Fruit fly (Drosophila melanogaster) whole organism: ENCODE data around the gene Zw10.
"Not testable (repeated sequence)": the region's sequence is repeated elsewhere in the genome, so short reads cannot be mapped to it uniquely, and the experiment has no call there.

Source experiments
- CG8478 ChIP-seq: fragments of >200 bp; optimal IDR thresholded peaks from 2 replicates; lab custom pipeline; 2018; ENCODE audit warnings: inconsistent platforms
- Dll ChIP-seq: fragments of >200 bp; optimal IDR thresholded peaks from 2 replicates; lab custom pipeline; 2017
- EcR ChIP-seq, 2 experiments: fragments of >200 bp; optimal IDR thresholded peaks; 2 replicates each; lab custom pipeline; 2017; ENCODE audit warnings: missing biosample characterization in 2 of 2, missing genetic modification characterization in 2 of 2, missing genetic modification reagents in 2 of 2
- pan ChIP-seq: fragments of >200 bp; optimal IDR thresholded peaks from 2 replicates; lab custom pipeline; 2017
- psq ChIP-seq: fragments of >200 bp; optimal IDR thresholded peaks from 2 replicates; lab custom pipeline; 2017
- usp ChIP-seq: fragments of >200 bp; optimal IDR thresholded peaks from 2 replicates; lab custom pipeline; 2017; ENCODE audit warnings: missing biosample characterization, missing genetic modification characterization, mixed read lengths

Gene Zw10

DNA sequence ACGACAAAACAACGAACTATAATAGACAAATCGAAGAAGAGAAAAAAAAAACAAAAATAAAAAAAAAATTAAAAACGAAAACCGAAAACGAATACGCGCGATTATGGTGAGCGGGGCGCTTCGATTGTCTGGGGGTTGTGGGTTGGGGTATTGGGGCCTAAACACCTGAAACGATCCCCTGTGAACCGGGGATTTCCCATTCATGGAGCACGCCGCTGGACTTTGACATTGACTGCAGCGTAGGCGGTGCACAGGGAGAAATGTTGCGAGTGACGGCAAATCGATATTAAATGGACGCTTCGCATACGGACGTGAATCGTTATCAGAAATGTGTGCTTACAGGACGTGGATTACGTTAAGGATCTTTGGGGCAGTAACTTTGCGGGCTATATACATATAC lies 11.8 kb upstream of the Zw10 start:
- TF ChIP-seq psq (lab: Kevin White, UChicago) (no peak), Dll (lab: Kevin White, UChicago) (no peak), CG8478 (no peak), usp (no peak), pan (lab: Kevin White, UChicago) (no peak), EcR (GFP tag; optimal IDR thresholded peaks at IDR 0.05; lab: Kevin White, UChicago) (no peak)

DNA sequence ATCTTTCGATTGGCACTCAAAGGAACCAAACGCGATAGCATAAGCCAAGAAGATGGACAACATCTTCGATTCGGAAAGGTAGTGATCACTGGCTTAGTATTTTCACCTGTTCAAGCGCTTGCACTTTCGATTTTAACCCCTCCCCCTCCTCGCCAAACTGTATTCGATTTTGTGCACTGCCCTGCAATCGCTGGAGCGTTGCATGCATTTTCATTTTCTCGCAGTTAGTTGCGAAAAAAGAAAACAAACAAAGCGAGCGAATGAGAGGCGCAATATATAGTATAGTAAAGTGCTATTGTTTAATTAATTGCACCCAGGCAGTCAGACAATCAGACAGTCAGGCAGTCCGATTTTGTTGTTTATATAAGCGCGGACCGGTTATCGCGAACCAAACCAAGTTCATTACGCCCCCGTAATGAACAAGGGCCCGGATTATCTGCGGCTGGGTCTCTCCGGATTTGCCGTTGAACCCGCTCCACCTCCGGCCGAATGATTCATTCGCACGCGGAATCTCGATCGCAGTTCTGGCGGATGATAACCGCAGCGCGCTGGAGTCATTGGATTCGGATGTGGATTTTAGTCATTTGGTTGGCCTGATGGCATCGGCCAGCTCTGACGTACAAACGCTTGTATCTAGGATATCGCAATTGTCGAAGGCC lies 10.8 kb upstream of the Zw10 start:
- no peak for TF ChIP-seq pan (lab: Kevin White, UChicago)
- no peak for TF ChIP-seq psq (lab: Kevin White, UChicago)
- no peak for TF ChIP-seq usp
- no peak for TF ChIP-seq EcR (GFP tag; optimal IDR thresholded peaks at IDR 0.05; lab: Kevin White, UChicago)
- no peak for TF ChIP-seq Dll (lab: Kevin White, UChicago)
- no peak for TF ChIP-seq CG8478

DNA sequence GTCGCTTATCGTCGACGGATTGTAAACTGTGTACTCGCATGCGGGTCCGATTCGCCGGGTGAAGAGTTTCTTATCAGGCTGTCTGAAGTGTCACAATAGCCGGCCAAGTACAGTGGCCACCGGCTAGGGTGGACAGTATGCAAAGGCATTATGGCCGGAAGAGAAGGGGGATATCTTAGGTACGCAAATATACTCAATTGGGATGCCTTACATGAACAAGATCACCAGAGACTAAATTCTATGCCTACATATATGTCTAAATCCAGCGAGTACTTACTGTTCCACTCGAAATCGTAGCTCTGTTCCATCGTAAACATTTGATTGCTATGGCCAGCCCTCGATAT lies 10.3 kb upstream of the Zw10 start:
- TF ChIP-seq EcR (GFP tag; optimal IDR thresholded peaks at IDR 0.05; lab: Kevin White, UChicago), result no peak
- TF ChIP-seq usp, result no peak
- no peak for TF ChIP-seq psq (lab: Kevin White, UChicago)
- TF ChIP-seq pan (lab: Kevin White, UChicago), result no peak
- no peak for TF ChIP-seq Dll (lab: Kevin White, UChicago)
- no peak for TF ChIP-seq CG8478

DNA sequence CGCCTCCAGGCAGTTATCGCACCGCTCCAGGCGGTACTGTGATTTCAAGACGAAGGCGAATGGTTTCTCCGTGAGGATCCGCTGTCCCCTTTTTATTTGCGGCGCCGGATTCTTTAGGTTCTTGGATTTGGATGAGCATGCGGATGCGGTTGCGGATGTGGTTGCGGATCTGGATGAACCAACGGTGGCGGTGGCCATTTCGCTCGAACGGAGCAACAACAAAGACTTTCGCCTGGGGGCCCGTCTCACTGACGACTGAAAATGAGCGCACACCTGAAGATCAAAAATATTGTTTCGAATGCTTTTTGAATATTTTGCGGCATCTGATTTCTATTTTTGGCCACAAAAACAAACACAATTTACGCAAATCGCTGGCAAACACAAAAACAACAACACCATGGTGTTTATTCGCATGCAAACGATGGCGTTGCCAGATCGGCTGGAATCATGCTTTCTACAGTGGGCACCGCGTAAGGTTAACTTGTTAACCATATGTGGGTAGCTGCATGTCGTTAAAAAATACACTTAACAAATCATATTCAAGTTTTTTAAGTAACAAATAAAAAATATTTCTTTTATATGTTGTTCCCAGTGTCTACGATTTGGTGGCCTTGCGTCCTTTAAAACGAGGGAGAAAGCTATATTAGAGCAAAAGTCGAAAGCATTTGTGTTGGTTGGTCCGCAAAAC lies 4.6 kb downstream of the Zw10 start, which contains the start of gene Smyd3:
Smyd3 (minus strand) TSS at position 407 of the 688 bp plus-strand sequence.
- TF ChIP-seq Dll (lab: Kevin White, UChicago), result no peak
- no peak for TF ChIP-seq CG8478
- no peak for TF ChIP-seq pan (lab: Kevin White, UChicago)
- TF ChIP-seq EcR (GFP tag; optimal IDR thresholded peaks at IDR 0.05; lab: Kevin White, UChicago), result no peak
- TF ChIP-seq usp, result no peak
- no peak for TF ChIP-seq psq (lab: Kevin White, UChicago)

DNA sequence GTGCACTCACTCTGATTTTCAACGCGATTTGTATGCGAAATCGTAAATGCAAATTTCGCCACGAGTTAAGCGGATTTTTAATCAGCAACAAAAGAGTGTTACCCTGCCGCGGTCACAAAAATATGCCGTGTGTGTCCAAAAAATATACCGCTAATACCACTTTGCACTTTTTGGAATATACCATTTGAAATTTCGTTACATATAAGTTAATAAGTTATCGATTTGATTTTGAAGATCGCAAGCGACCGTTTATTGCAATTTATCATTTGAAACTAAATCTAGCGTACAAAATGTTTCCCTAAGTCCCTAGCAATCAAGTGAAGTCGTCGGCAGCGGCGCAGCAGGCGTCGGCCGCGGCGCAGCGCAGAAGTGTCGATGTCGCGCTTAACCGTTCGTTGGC lies 6.2 kb downstream of the Zw10 start, which contains the start of gene eIF3g1:
eIF3g1 (minus strand) TSS at position 101 of the 400 bp plus-strand sequence.
- TF ChIP-seq CG8478; psq (lab: Kevin White, UChicago); Dll (lab: Kevin White, UChicago): not testable (repeated sequence)

DNA sequence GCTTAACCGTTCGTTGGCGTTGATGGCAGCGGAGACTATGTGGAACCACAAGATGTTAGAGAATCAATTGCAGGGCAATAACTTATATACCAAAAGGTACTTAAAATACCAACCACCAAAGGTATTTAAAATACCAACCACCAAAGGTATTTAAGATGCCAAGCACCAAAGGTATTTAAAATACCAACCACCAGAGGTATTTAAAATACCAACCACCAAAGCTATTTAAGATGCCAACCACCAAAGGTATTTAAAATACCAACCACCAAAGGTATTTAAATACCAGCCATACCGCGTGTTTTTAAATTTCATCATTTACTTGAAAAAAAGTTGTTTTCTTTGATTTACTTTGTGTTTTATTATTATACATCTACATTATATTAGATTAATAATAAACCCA lies 13.4 kb downstream of the Zw10 start:
- TF ChIP-seq CG8478 (no peak), Dll (lab: Kevin White, UChicago) (no peak), EcR (GFP tag; optimal IDR thresholded peaks at IDR 0.05; lab: Kevin White, UChicago) (no peak), pan (lab: Kevin White, UChicago) (no peak), psq (lab: Kevin White, UChicago) (no peak), usp (no peak)

DNA sequence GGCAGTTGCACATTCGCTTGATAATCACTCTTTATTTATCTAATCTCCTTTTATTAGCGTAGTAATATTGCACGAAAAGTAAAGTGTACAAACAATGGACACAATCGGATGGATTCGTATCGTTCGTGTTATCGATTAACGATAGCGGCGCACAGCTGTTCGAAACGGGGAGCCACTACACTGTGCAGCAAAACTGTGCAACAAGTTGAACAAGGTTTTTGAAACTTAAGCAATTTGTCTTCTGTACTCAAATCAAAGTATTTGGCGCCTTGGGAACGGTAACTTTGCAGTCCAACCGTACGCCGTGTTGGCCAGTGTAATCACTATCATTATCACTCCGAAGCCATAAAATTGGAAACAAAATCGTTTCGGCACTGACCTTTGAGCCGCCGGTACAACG lies 15.7 kb downstream of the Zw10 start, which contains the start of the genes Tsp3A and Seipin:
Tsp3A (minus strand) TSS at position 88 of the 400 bp plus-strand sequence.
Seipin (plus strand) TSS at position 149 of the 400 bp plus-strand sequence.
- TF ChIP-seq EcR (GFP tag; optimal IDR thresholded peaks at IDR 0.05; lab: Kevin White, UChicago) (no peak), CG8478 (no peak), pan (lab: Kevin White, UChicago) (no peak), usp (no peak), psq (lab: Kevin White, UChicago) (no peak), Dll (lab: Kevin White, UChicago) (no peak)

DNA sequence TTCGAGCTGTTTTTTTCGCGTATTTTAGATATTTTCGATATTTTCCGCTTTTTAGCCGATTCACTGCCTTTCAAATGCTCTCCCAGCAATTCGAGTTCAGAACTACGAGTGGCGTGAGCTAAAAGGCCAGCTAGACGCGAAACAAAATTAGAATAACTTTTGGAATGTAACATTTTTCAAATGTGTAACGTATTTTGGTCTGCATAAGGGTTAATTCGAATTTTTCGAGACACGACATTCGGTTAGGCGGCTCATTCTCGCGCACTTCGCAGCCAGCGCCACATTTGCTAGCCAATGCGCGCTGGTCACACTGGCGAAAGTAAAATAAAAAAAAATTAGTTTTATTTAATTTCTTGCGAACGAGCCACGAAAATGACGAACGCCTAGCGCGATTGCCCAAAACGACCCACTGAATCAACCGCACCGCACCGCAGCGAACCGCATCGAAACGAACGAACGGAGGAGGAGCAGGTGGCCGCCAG lies 20.6 kb downstream of the Zw10 start, which contains the start of the genes brv3 and Pi4KIIIalpha:
brv3 (minus strand) TSS at position 51 of the 482 bp plus-strand sequence.
Pi4KIIIalpha (plus strand) TSS at position 280 of the 482 bp plus-strand sequence.
- no peak for TF ChIP-seq psq (lab: Kevin White, UChicago)
- TF ChIP-seq CG8478, result no peak
- no peak for TF ChIP-seq pan (lab: Kevin White, UChicago)
- no peak for TF ChIP-seq usp

DNA sequence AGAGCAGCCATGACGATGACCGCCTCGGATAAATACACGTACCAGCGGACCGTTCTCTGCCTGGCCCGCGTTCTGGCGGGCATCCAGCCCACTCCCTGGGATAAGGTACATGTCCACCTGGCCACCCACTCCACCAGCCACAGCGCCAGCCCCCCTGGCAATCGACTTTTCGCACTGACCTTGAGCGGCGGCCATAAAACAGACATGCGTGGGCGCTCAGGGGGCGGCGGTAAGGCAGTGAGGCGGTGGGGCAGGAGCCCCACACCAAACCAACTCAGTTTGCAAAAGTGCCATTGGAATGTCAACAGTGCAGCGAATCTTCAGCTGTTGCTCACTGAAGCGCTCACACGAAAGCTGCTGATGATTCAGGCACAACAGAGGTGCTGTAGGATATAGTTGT lies 21.0 kb downstream of the Zw10 start:
- TF ChIP-seq EcR (GFP tag; optimal IDR thresholded peaks at IDR 0.05; lab: Kevin White, UChicago) (no peak), pan (lab: Kevin White, UChicago) (no peak), psq (lab: Kevin White, UChicago) (no peak), CG8478 (no peak), Dll (lab: Kevin White, UChicago) (no peak), usp (no peak)

DNA sequence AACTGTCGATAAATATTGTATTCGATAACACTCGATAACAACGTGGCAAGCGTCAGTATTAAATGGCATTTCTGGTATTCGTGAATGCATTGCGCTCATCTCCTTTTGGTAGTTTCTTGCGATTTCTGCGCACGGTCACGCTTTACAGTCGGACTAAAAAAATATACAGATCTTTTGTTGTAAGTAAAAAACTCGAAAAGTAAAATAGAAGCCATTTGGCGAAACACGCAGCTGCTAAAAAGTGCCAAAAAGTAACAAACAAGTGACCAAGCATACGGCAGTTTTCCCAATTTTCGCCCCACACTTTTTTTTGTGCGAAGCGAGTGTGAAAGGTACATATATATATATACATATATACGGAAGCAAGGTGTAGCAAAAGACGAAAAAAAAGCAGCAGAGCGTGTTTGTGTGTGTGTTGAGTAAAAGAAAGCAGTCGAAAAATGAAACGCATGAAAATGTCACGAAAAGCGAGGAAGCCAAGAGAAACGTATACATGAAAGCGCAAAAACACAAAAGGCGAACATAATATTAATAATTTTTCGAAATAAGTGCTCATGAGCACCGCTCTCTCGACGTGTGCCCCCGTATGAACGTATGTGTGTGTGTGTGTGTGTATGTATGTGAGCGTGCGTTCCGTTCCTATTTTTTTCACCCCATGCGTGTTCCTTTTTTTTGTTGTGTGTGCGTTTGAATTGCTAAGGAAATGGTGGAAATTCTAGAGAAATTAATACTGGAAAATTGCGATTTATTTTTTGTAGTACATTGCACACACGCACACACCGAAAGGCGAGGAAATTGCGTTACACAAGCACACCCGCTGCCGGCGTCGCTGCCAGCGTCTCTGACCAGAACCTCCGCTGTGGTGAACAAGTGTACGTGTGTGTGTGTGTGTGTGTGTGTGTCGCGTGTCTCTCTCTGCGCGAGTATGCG lies 30.1 kb downstream of the Zw10 start, which contains the start of gene sgg:
sgg (plus strand) TSS at position 106 of the 930 bp plus-strand sequence.
- TF ChIP-seq CG8478 (peak; percentile 70), EcR (GFP tag; optimal IDR thresholded peaks at IDR 0.05; lab: Kevin White, UChicago) (no peak), usp (no peak), pan (lab: Kevin White, UChicago) (no peak), Dll (lab: Kevin White, UChicago) (no peak), psq (lab: Kevin White, UChicago) (no peak)

DNA sequence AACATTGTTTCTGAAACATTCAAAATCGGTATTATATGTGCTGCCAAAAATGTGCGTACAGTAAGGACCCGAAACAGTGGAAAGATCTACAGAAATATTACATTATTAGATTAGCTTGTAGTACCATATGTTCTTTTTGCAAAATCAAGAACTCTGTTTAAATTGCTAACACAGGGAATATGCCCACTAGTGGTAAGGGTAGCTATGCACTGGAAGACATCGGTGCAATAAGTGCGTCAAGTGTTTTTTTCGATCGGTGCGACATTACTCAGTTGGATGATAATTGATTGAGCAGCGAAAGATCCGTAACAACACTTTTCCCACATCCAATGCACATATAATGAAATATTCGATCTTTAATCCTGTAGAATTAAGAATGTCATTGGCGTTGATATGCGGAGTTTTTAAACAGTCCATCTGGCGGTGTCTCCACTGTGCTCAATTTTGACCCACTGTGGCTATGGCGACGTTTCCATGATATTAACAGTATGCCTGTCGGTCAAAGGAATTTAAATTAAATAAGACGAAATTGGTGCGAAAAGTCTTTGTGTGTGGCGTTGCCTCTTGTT lies 31.2 kb downstream of the Zw10 start:
- TF ChIP-seq pan (lab: Kevin White, UChicago) (no peak), psq (lab: Kevin White, UChicago) (no peak), usp (no peak), EcR (GFP tag; optimal IDR thresholded peaks at IDR 0.05; lab: Kevin White, UChicago) (no peak), CG8478 (no peak), Dll (lab: Kevin White, UChicago) (no peak)
